Fruit fly (Drosophila melanogaster) whole organism: Measurements from ENCODE around the gene CG5262.

Experiments used
- CG8478 ChIP-seq: fragments of >200 bp; optimal IDR thresholded peaks from 2 replicates; lab custom pipeline; 2018; ENCODE audit warnings: inconsistent platforms
- Dll ChIP-seq: fragments of >200 bp; optimal IDR thresholded peaks from 2 replicates; lab custom pipeline; 2017
- EcR ChIP-seq, 2 experiments: fragments of >200 bp; optimal IDR thresholded peaks; 2 replicates each; lab custom pipeline; 2017; ENCODE audit warnings: missing biosample characterization in 2 of 2, missing genetic modification characterization in 2 of 2, missing genetic modification reagents in 2 of 2
- pan ChIP-seq: fragments of >200 bp; optimal IDR thresholded peaks from 2 replicates; lab custom pipeline; 2017
- psq ChIP-seq: fragments of >200 bp; optimal IDR thresholded peaks from 2 replicates; lab custom pipeline; 2017
- usp ChIP-seq: fragments of >200 bp; optimal IDR thresholded peaks from 2 replicates; lab custom pipeline; 2017; ENCODE audit warnings: missing biosample characterization, missing genetic modification characterization, mixed read lengths

CG5262 gene

dm6 chr3L:20440902-20441429, 10.7 kb upstream of the CG5262 start:
- TF ChIP-seq usp (no peak), pan (lab: Kevin White, UChicago) (no peak), psq (no peak), Dll (lab: Kevin White, UChicago) (no peak), CG8478 (lab: Kevin White, UChicago) (no peak), EcR (GFP tag; optimal IDR thresholded peaks at IDR 0.05; lab: Kevin White, UChicago) (no peak)

- TF ChIP-seq EcR (GFP tag; optimal IDR thresholded peaks at IDR 0.05; lab: Kevin White, UChicago) (no peak), psq (no peak), pan (lab: Kevin White, UChicago) (no peak), Dll (lab: Kevin White, UChicago) (no peak)
These were observed 9.5 kb upstream of the CG5262 start, which contains the start of gene Hpd for dm6 chr3L:20439772-20440171. TSS of gene Hpd (minus strand) at chr3L:20439872.

- TF ChIP-seq pan (lab: Kevin White, UChicago), result no peak
- TF ChIP-seq EcR (GFP tag; optimal IDR thresholded peaks at IDR 0.05; lab: Kevin White, UChicago), result no peak
- no peak for TF ChIP-seq psq
- no peak for TF ChIP-seq CG8478 (lab: Kevin White, UChicago)
- no peak for TF ChIP-seq usp
- TF ChIP-seq Dll (lab: Kevin White, UChicago), result no peak
These were observed 5.8 kb upstream of the CG5262 start, which contains the start of the genes mRpL15 and CtIP for dm6 chr3L:20436069-20436468. TSS of gene mRpL15 (minus strand) at chr3L:20436209. TSS of gene CtIP (plus strand) at chr3L:20436250.

- TF ChIP-seq usp, result no peak
- TF ChIP-seq psq, result no peak
- TF ChIP-seq pan (lab: Kevin White, UChicago), result no peak
- TF ChIP-seq EcR (GFP tag; optimal IDR thresholded peaks at IDR 0.05; lab: Kevin White, UChicago), result no peak
- no peak for TF ChIP-seq Dll (lab: Kevin White, UChicago)
- no peak for TF ChIP-seq CG8478 (lab: Kevin White, UChicago)
These were observed 2.0 kb upstream of the CG5262 start, which contains the start of the genes Las and Psn for dm6 chr3L:20432297-20432696. TSS of gene Las (minus strand) at chr3L:20432361. TSS of gene Psn (plus strand) at chr3L:20432468.

dm6 chr3L:20431619-20432018, 1.3 kb upstream of the CG5262 start:
- no peak for TF ChIP-seq psq
- TF ChIP-seq CG8478 (lab: Kevin White, UChicago), result no peak
- TF ChIP-seq EcR (GFP tag; optimal IDR thresholded peaks at IDR 0.05; lab: Kevin White, UChicago), result no peak
- no peak for TF ChIP-seq pan (lab: Kevin White, UChicago)
- no peak for TF ChIP-seq usp
- TF ChIP-seq Dll (lab: Kevin White, UChicago), result no peak

- TF ChIP-seq pan (lab: Kevin White, UChicago) (no peak), Dll (lab: Kevin White, UChicago) (no peak), EcR (GFP tag; optimal IDR thresholded peaks at IDR 0.05; lab: Kevin White, UChicago) (no peak), CG8478 (lab: Kevin White, UChicago) (no peak), usp (no peak), psq (no peak)
These were observed 2.8 kb downstream of the CG5262 start, which contains the start of gene CG5274 for dm6 chr3L:20427449-20427848. TSS of gene CG5274 (minus strand) at chr3L:20427666.

- no peak for TF ChIP-seq psq
- TF ChIP-seq EcR (GFP tag; optimal IDR thresholded peaks at IDR 0.05; lab: Kevin White, UChicago), result no peak
- TF ChIP-seq Dll (lab: Kevin White, UChicago), result no peak
- no peak for TF ChIP-seq usp
- no peak for TF ChIP-seq CG8478 (lab: Kevin White, UChicago)
- TF ChIP-seq pan (lab: Kevin White, UChicago), result no peak
These were observed 4.4 kb downstream of the CG5262 start, which contains the start of gene CG5282 for dm6 chr3L:20425888-20426287. TSS of gene CG5282 (minus strand) at chr3L:20426071.

dm6 chr3L:20413304-20413703, 17.0 kb downstream of the CG5262 start, which contains the start of gene zye:
TSS of gene zye (plus strand) at chr3L:20413604.
- TF ChIP-seq CG8478 (lab: Kevin White, UChicago), result no peak
- TF ChIP-seq Dll (lab: Kevin White, UChicago), result no peak
- TF ChIP-seq psq, result no peak
- no peak for TF ChIP-seq EcR (GFP tag; optimal IDR thresholded peaks at IDR 0.05; lab: Kevin White, UChicago)
- TF ChIP-seq pan (lab: Kevin White, UChicago), result no peak
- TF ChIP-seq usp, result no peak

dm6 chr3L:20410780-20411179, 19.5 kb downstream of the CG5262 start:
- TF ChIP-seq pan (lab: Kevin White, UChicago) (no peak), psq (no peak), usp (no peak), EcR (GFP tag; optimal IDR thresholded peaks at IDR 0.05; lab: Kevin White, UChicago) (no peak), Dll (lab: Kevin White, UChicago) (no peak), CG8478 (lab: Kevin White, UChicago) (no peak)

dm6 chr3L:20410345-20410744, 19.9 kb downstream of the CG5262 start, which contains the start of gene CG13248:
TSS of gene CG13248 (minus strand) at chr3L:20410566.
- TF ChIP-seq Dll (lab: Kevin White, UChicago) (no peak), EcR (GFP tag; optimal IDR thresholded peaks at IDR 0.05; lab: Kevin White, UChicago) (no peak), psq (no peak)

dm6 chr3L:20405971-20406948, 24.0 kb downstream of the CG5262 start:
- TF ChIP-seq Dll (lab: Kevin White, UChicago) (no peak), EcR (GFP tag; optimal IDR thresholded peaks at IDR 0.05; lab: Kevin White, UChicago) (no peak), pan (lab: Kevin White, UChicago) (no peak), CG8478 (lab: Kevin White, UChicago) (no peak), usp (no peak), psq (no peak)
